Fruit fly (Drosophila melanogaster) whole organism: ENCODE data around the gene CG17698.

ENCODE experiments used
- Dll ChIP-seq: fragments of >200 bp; optimal IDR thresholded peaks from 2 replicates; lab custom pipeline; 2017
- pan ChIP-seq: fragments of >200 bp; optimal IDR thresholded peaks from 2 replicates; lab custom pipeline; 2017

DNA sequence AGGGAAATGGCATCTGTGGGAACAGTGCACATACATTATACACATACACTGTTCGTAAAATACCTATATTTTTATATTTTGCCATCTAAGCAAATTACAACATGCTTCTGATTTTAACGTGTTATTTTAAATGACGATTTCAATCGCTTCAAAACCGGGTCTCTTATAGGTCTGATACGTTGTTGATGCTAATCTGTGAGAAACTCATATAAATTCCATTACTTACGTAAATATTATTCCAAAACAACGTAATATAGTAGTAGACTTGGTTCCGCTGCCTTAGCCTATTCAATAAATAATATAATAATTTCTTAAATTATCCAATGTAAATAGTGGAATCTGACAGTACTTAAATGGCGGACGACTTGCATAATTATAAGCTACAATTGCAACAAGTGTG is 23.0 kb upstream of the CG17698 start, which contains the start of gene Spf30:
- no peak for TF ChIP-seq pan
- TF ChIP-seq Dll (lab: Kevin White, UChicago): no peak
